Worm (Caenorhabditis elegans) whole organism, midembryonic: ENCODE measurements around the gene sid-2.

Experiments used
- T22C8.4 ChIP-seq: fragments of 200-800 bp; sonication (Bioruptor generic); IDR thresholded peaks from 2 replicates; pipeline ENCODE4 v1.3.6; 2022; ENCODE audit warnings: missing genetic modification characterization, missing compliant biosample characterization
- cog-1 ChIP-seq: sonication (generic microtip); optimal IDR thresholded peaks from 2 replicates; lab custom pipeline; 2016; ENCODE audit warnings: missing genetic modification characterization, missing compliant biosample characterization
- flt-1 ChIP-seq: fragments of 200-800 bp; sonication (Bioruptor generic); IDR thresholded peaks from 2 replicates; pipeline ENCODE4 v1.3.6; 2022; ENCODE audit warnings: missing genetic modification characterization, missing compliant biosample characterization
- klf-2 ChIP-seq: fragments of 200-800 bp; sonication (Bioruptor generic); conservative IDR thresholded peaks from 2 replicates; pipeline ENCODE4 v1.3.6; 2022; ENCODE audit warnings: missing genetic modification reagents, missing genetic modification characterization, missing compliant biosample characterization
- med-1 ChIP-seq: sonication (generic microtip); optimal IDR thresholded peaks from 2 replicates; lab custom pipeline; 2017; ENCODE audit warnings: missing genetic modification characterization, mild to moderate bottlenecking, missing compliant biosample characterization, antibody characterized with exemption, missing genetic modification reagents; ENCODE audit not compliant: insufficient read depth
- ref-1 ChIP-seq: fragments of 200-800 bp; sonication (Bioruptor generic); conservative IDR thresholded peaks from 2 replicates; pipeline ENCODE4 v1.3.6; 2022; ENCODE audit warnings: missing genetic modification reagents, missing genetic modification characterization, missing compliant biosample characterization
- tab-1 ChIP-seq: fragments of 200-800 bp; sonication (Bioruptor generic); IDR thresholded peaks from 2 replicates; pipeline ENCODE4 v1.3.6; 2022; ENCODE audit warnings: missing genetic modification characterization, missing compliant biosample characterization
- ztf-23 ChIP-seq: fragments of 200-800 bp; sonication (Bioruptor generic); IDR thresholded peaks from 2 replicates; pipeline ENCODE4 v1.3.6; 2022; ENCODE audit warnings: missing genetic modification reagents, missing genetic modification characterization, missing compliant biosample characterization
- ztf-29 ChIP-seq: fragments of 200-800 bp; sonication (Bioruptor generic); IDR thresholded peaks from 2 replicates; pipeline ENCODE4 v1.3.6; 2022; ENCODE audit warnings: missing genetic modification reagents, missing genetic modification characterization, missing compliant biosample characterization

Gene sid-2

ce11 chrIII:13678761-13679495 is at the start of gene sid-2:
sid-2 (plus strand) TSS chrIII:13679445.
- no peak for TF ChIP-seq med-1 (GFP tag; lab: Kevin White, UChicago)
- no peak for TF ChIP-seq ztf-29 (GFP tag; lab: Robert Waterston, UW)
- no peak for TF ChIP-seq ref-1 (GFP tag; lab: Robert Waterston, UW)
- TF ChIP-seq flt-1 (GFP tag; lab: Robert Waterston, UW) = no peak
- TF ChIP-seq cog-1 (tag; lab: Kevin White, UChicago) = no peak
- TF ChIP-seq tab-1 (GFP tag; lab: Robert Waterston, UW) = no peak

ce11 chrIII:13630708-13631107 is 48.5 kb upstream of the sid-2 start, which contains the start of gene arrd-17:
arrd-17 (minus strand) TSS chrIII:13630808.
- TF ChIP-seq tab-1 (GFP tag; lab: Robert Waterston, UW) (no peak), klf-2 (GFP tag; lab: Robert Waterston, UW) (no peak), flt-1 (GFP tag; lab: Robert Waterston, UW) (no peak), ztf-23 (GFP tag; lab: Robert Waterston, UW) (no peak), T22C8.4 (GFP tag; lab: Robert Waterston, UW) (no peak), ref-1 (GFP tag; lab: Robert Waterston, UW) (no peak), ztf-29 (GFP tag; lab: Robert Waterston, UW) (no peak), cog-1 (tag; lab: Kevin White, UChicago) (no peak), med-1 (GFP tag; lab: Kevin White, UChicago) (no peak)

- TF ChIP-seq cog-1 (tag; lab: Kevin White, UChicago) = no peak
- no peak for TF ChIP-seq flt-1 (GFP tag; lab: Robert Waterston, UW)
- TF ChIP-seq ztf-29 (GFP tag; lab: Robert Waterston, UW) = no peak
- TF ChIP-seq ref-1 (GFP tag; lab: Robert Waterston, UW) = no peak
- TF ChIP-seq tab-1 (GFP tag; lab: Robert Waterston, UW) = no peak
Observed at ce11 chrIII:13633826-13634225, 45.4 kb upstream of the sid-2 start.

DNA sequence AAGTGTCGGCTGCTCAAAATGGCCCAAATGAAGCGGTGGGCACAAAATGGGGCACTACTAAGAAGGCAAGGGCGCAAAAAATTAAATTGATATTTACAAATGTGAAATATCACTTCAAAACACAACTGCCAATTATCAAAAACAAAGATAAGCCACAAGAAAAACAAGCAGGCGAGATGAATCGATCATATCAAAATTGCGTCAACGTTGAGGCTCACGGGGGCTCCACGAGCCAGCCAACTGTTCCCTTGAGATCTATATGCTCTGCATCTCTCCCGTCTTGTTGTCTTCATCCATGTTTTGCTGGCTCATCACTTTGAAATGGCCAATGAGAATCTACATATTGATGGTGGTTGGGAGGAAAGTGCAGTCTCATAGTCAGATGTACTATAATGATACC is 44.0 kb upstream of the sid-2 start:
- TF ChIP-seq klf-2 (GFP tag; lab: Robert Waterston, UW) (no peak), ztf-23 (GFP tag; lab: Robert Waterston, UW) (no peak), T22C8.4 (GFP tag; lab: Robert Waterston, UW) (no peak), tab-1 (GFP tag; lab: Robert Waterston, UW) (no peak), cog-1 (tag; lab: Kevin White, UChicago) (no peak), flt-1 (GFP tag; lab: Robert Waterston, UW) (no peak), ztf-29 (GFP tag; lab: Robert Waterston, UW) (no peak), ref-1 (GFP tag; lab: Robert Waterston, UW) (no peak), med-1 (GFP tag; lab: Kevin White, UChicago) (no peak)

DNA sequence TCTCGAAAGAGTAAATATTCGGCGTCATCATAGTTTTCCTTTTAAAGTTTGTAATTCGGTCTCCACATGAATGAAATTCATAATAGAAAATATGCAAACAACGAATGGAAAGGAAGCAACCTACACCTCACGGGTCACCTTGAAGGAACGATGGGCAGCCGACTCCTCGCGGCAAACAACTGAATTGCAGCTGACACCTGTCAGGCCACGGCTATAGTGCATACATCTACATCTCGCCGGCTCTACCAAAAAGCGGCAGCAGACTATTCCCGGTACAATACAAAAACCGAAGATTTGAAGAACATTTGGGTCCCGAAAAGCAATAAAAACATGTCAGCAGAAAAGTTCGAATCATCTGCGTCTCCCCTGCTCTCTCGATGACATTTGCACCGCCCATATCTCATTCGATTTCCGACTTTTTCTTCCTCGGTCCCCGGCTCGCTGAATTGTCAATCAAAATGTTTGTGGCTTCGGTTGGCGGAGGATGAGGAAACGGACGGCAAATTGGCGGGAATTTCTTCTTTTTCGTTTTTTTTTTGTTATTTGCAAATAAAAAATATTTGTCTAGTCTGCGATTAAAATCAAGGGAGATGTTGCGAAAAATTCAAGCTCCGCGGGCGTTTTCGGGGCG is 43.4 kb upstream of the sid-2 start:
- TF ChIP-seq T22C8.4 (GFP tag; lab: Robert Waterston, UW) = no peak
- no peak for TF ChIP-seq tab-1 (GFP tag; lab: Robert Waterston, UW)
- no peak for TF ChIP-seq cog-1 (tag; lab: Kevin White, UChicago)
- no peak for TF ChIP-seq ref-1 (GFP tag; lab: Robert Waterston, UW)

ce11 chrIII:13637681-13638080 is 41.6 kb upstream of the sid-2 start:
- TF ChIP-seq klf-2 (GFP tag; lab: Robert Waterston, UW) = no peak
- TF ChIP-seq ztf-29 (GFP tag; lab: Robert Waterston, UW) = no peak
- TF ChIP-seq med-1 (GFP tag; lab: Kevin White, UChicago) = no peak
- no peak for TF ChIP-seq ref-1 (GFP tag; lab: Robert Waterston, UW)
- no peak for TF ChIP-seq T22C8.4 (GFP tag; lab: Robert Waterston, UW)
- TF ChIP-seq tab-1 (GFP tag; lab: Robert Waterston, UW) = no peak

- TF ChIP-seq tab-1 (GFP tag; lab: Robert Waterston, UW) (no peak), ztf-23 (GFP tag; lab: Robert Waterston, UW) (no peak), flt-1 (GFP tag; lab: Robert Waterston, UW) (no peak), T22C8.4 (GFP tag; lab: Robert Waterston, UW) (no peak), cog-1 (tag; lab: Kevin White, UChicago) (no peak), klf-2 (GFP tag; lab: Robert Waterston, UW) (no peak), ref-1 (GFP tag; lab: Robert Waterston, UW) (no peak), med-1 (GFP tag; lab: Kevin White, UChicago) (no peak), ztf-29 (GFP tag; lab: Robert Waterston, UW) (no peak)
Observed at ce11 chrIII:13640003-13640499, 39.2 kb upstream of the sid-2 start.

ce11 chrIII:13640869-13641268 is 38.4 kb upstream of the sid-2 start:
- TF ChIP-seq cog-1 (tag; lab: Kevin White, UChicago) = no peak
- TF ChIP-seq tab-1 (GFP tag; lab: Robert Waterston, UW) = no peak
- TF ChIP-seq klf-2 (GFP tag; lab: Robert Waterston, UW) = no peak
- no peak for TF ChIP-seq flt-1 (GFP tag; lab: Robert Waterston, UW)
- no peak for TF ChIP-seq med-1 (GFP tag; lab: Kevin White, UChicago)
- TF ChIP-seq ref-1 (GFP tag; lab: Robert Waterston, UW) = no peak
- TF ChIP-seq ztf-29 (GFP tag; lab: Robert Waterston, UW) = no peak
- TF ChIP-seq T22C8.4 (GFP tag; lab: Robert Waterston, UW) = no peak
- no peak for TF ChIP-seq ztf-23 (GFP tag; lab: Robert Waterston, UW)
